Worm (Caenorhabditis elegans) whole organism, L1 larva: ENCODE results near the gene F19B6.3.

Source experiments
- ama-1 ChIP-seq: fragments of 150-350 bp; optimal IDR thresholded peaks from 2 replicates; lab custom pipeline; 2014
- egl-27 ChIP-seq, 2 experiments: fragments of 150-350 bp in 1 of 2; sonication (generic microtip); optimal IDR thresholded peaks; 3 replicates each; lab custom pipeline; 2017 to 2018; ENCODE audit warnings: missing biosample characterization in 2 of 2, missing genetic modification characterization in 2 of 2, missing genetic modification reagents in 2 of 2
- lsy-2 ChIP-seq, 2 experiments: fragments of 150-350 bp; optimal IDR thresholded peaks; 2 replicates each; lab custom pipeline; 2014; ENCODE audit warnings: missing biosample characterization in 2 of 2, missing genetic modification characterization in 2 of 2
- nhr-11 ChIP-seq: fragments of 150-350 bp; optimal IDR thresholded peaks from 2 replicates; lab custom pipeline; 2014; ENCODE audit warnings: missing biosample characterization, missing genetic modification characterization
- nhr-237 ChIP-seq: fragments of 150-350 bp; optimal IDR thresholded peaks from 2 replicates; lab custom pipeline; 2014; ENCODE audit warnings: missing biosample characterization, missing genetic modification characterization
- snpc-4 ChIP-seq: fragments of 150-350 bp; optimal IDR thresholded peaks from 2 replicates; lab custom pipeline; 2014; ENCODE audit warnings: missing biosample characterization, missing genetic modification characterization
- sptf-1 ChIP-seq: fragments of 150-350 bp; optimal IDR thresholded peaks from 2 replicates; lab custom pipeline; 2014; ENCODE audit warnings: missing biosample characterization, missing genetic modification characterization
- swsn-7 ChIP-seq: sonication (generic microtip); optimal IDR thresholded peaks from 2 replicates; lab custom pipeline; 2016; ENCODE audit warnings: missing genetic modification characterization, missing compliant biosample characterization
- tlp-1 ChIP-seq: fragments of 150-350 bp; optimal IDR thresholded peaks from 2 replicates; lab custom pipeline; 2014; ENCODE audit warnings: missing biosample characterization, missing genetic modification characterization
- unc-62 ChIP-seq: fragments of 150-350 bp; optimal IDR thresholded peaks from 2 replicates; lab custom pipeline; 2014; ENCODE audit warnings: missing biosample characterization, missing genetic modification reagents, missing genetic modification characterization
- unc-86 ChIP-seq: sonication (generic microtip); optimal IDR thresholded peaks from 2 replicates; lab custom pipeline; 2016; ENCODE audit warnings: missing genetic modification characterization, missing compliant biosample characterization
- zag-1 ChIP-seq: fragments of 150-350 bp; optimal IDR thresholded peaks from 2 replicates; lab custom pipeline; 2014; ENCODE audit warnings: missing biosample characterization, missing genetic modification characterization

DNA sequence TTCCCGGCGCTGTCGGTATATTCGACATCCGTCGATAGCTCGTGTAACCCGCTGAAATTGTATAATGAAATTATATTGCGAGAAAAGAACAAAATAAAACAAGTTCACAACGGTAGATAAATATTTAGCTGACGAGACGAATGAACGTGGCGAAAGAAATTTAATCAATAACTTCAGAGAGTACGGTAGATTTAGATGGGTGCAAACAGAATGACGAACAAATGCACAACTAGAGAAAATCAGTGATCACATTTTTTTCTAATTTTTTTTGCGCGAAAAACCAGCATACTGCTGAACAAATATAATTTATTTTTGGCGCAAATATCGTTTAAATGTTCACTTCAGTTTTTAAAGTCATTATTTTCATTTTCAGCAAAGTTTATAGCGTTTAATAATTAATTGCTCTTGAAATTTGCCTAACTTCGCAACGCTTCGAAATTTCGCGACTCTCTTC lies 33.7 kb downstream of the F19B6.3 start, which contains the start of gene sec-24.2:
- TF ChIP-seq unc-62 (GFP tag; lab: Kevin White, UChicago) (no peak), tlp-1 (no peak), sptf-1 (tag; lab: Kevin White, UChicago) (no peak), snpc-4 (tag; lab: Kevin White, UChicago) (no peak), ama-1 (no peak), zag-1 (tag; lab: Kevin White, UChicago) (no peak), swsn-7 (tag; lab: Kevin White, UChicago) (no peak), unc-86 (tag; lab: Kevin White, UChicago) (no peak), lsy-2 (tag; optimal IDR thresholded peaks at IDR 0.05; lab: Kevin White, UChicago) (no peak), egl-27 (tag; optimal IDR thresholded peaks at IDR 0.05; lab: Kevin White, UChicago) (no peak), nhr-11 (no peak), nhr-237 (tag; lab: Kevin White, UChicago) (no peak)
